Fruit fly (Drosophila melanogaster) whole organism, prepupa: Measurements from ENCODE around the gene Nedd8.

Experiments used
- CG10631 ChIP-seq: fragments of 200-800 bp; sonication (Bioruptor generic); optimal IDR thresholded peaks from 2 replicates; lab custom pipeline; 2016; ENCODE audit warnings: missing biosample characterization, missing genetic modification characterization
- CG10669 ChIP-seq: fragments of 200-800 bp; sonication (Bioruptor generic); optimal IDR thresholded peaks from 3 replicates; lab custom pipeline; 2018; ENCODE audit warnings: missing biosample characterization, mild to moderate bottlenecking, missing genetic modification characterization, moderate library complexity
- CG11294 ChIP-seq: fragments of 200-800 bp; sonication (Bioruptor generic); IDR thresholded peaks from 2 replicates; pipeline ENCODE4 v1.3.6; 2022; ENCODE audit warnings: missing biosample characterization, missing genetic modification characterization
- CG11762 ChIP-seq: fragments of 200-800 bp; sonication (Bioruptor generic); optimal IDR thresholded peaks from 3 replicates; lab custom pipeline; 2016; ENCODE audit warnings: missing biosample characterization, missing genetic modification characterization; ENCODE audit not compliant: insufficient read depth
- CG11902 ChIP-seq: fragments of 200-800 bp; sonication (Bioruptor generic); optimal IDR thresholded peaks from 3 replicates; lab custom pipeline; 2016; ENCODE audit warnings: missing biosample characterization, missing genetic modification characterization
- CG15336 ChIP-seq: fragments of 200-800 bp; sonication (Bioruptor generic); IDR thresholded peaks from 2 replicates; pipeline ENCODE4 v1.3.6; 2022; ENCODE audit warnings: missing biosample characterization, missing genetic modification characterization
- CG1621 ChIP-seq: fragments of 200-800 bp; sonication (Bioruptor generic); optimal IDR thresholded peaks from 3 replicates; lab custom pipeline; 2018; ENCODE audit warnings: missing biosample characterization, mild to moderate bottlenecking, missing genetic modification characterization
- CG16779 ChIP-seq: fragments of 200-800 bp; sonication (Bioruptor generic); optimal IDR thresholded peaks from 3 replicates; lab custom pipeline; 2017; ENCODE audit warnings: missing biosample characterization, mild to moderate bottlenecking, missing genetic modification characterization
- CG3032 ChIP-seq: fragments of 200-800 bp; optimal IDR thresholded peaks from 2 replicates; lab custom pipeline; 2019; ENCODE audit warnings: missing biosample characterization, mild to moderate bottlenecking, missing genetic modification characterization, moderate library complexity
- CG31627 ChIP-seq: fragments of 200-800 bp; sonication (Bioruptor generic); optimal IDR thresholded peaks from 3 replicates; lab custom pipeline; 2016; ENCODE audit warnings: missing biosample characterization, missing genetic modification characterization
- CG32006 ChIP-seq: fragments of 200-800 bp; sonication (Bioruptor generic); optimal IDR thresholded peaks from 3 replicates; lab custom pipeline; 2017; ENCODE audit warnings: missing biosample characterization, mild to moderate bottlenecking, missing genetic modification characterization
- CG34406 ChIP-seq: fragments of 200-800 bp; sonication (Bioruptor generic); optimal IDR thresholded peaks from 3 replicates; lab custom pipeline; 2016; ENCODE audit warnings: missing biosample characterization, missing genetic modification characterization
- CG3919 ChIP-seq: fragments of 200-800 bp; sonication (Bioruptor generic); optimal IDR thresholded peaks from 3 replicates; lab custom pipeline; 2016; ENCODE audit warnings: missing biosample characterization, missing genetic modification characterization
- CG4318 ChIP-seq: fragments of 200-800 bp; sonication (Bioruptor generic); optimal IDR thresholded peaks from 3 replicates; lab custom pipeline; 2017; ENCODE audit warnings: missing biosample characterization, mild to moderate bottlenecking, missing genetic modification characterization
- CG6163 ChIP-seq: fragments of 200-800 bp; sonication (Bioruptor generic); IDR thresholded peaks from 3 replicates; pipeline ENCODE4 v1.3.6; 2022; ENCODE audit warnings: missing biosample characterization, missing genetic modification characterization
- CG6276 ChIP-seq: fragments of 200-800 bp; sonication (Bioruptor generic); optimal IDR thresholded peaks from 2 replicates; lab custom pipeline; 2017; ENCODE audit warnings: missing biosample characterization, mild to moderate bottlenecking, missing genetic modification characterization
- CG6792 ChIP-seq: fragments of 200-800 bp; sonication (Bioruptor generic); optimal IDR thresholded peaks from 3 replicates; lab custom pipeline; 2016; ENCODE audit warnings: missing biosample characterization, missing genetic modification characterization
- CG6854 ChIP-seq: fragments of 200-800 bp; sonication (Bioruptor generic); optimal IDR thresholded peaks from 2 replicates; lab custom pipeline; 2017; ENCODE audit warnings: missing biosample characterization, mild to moderate bottlenecking, missing genetic modification characterization
- CG7368 ChIP-seq: fragments of 200-800 bp; sonication (Bioruptor generic); optimal IDR thresholded peaks from 3 replicates; lab custom pipeline; 2016; ENCODE audit warnings: missing biosample characterization, missing genetic modification characterization
- CG8119 ChIP-seq: fragments of 200-800 bp; sonication (Bioruptor generic); IDR thresholded peaks from 3 replicates; pipeline ENCODE4 v1.3.6; 2022; ENCODE audit warnings: missing biosample characterization, missing genetic modification characterization
- CG8632 ChIP-seq: fragments of 200-800 bp; sonication (Bioruptor generic); optimal IDR thresholded peaks from 3 replicates; lab custom pipeline; 2016; ENCODE audit warnings: missing biosample characterization, missing genetic modification characterization
- CG9139 ChIP-seq: fragments of 200-800 bp; sonication (Bioruptor generic); optimal IDR thresholded peaks from 3 replicates; lab custom pipeline; 2017; ENCODE audit warnings: missing biosample characterization, mild to moderate bottlenecking, missing genetic modification characterization
- Eip75B ChIP-seq: fragments of 200-800 bp; sonication (Bioruptor generic); optimal IDR thresholded peaks from 3 replicates; lab custom pipeline; 2016; ENCODE audit warnings: missing biosample characterization, missing genetic modification characterization
- Eip78C ChIP-seq: fragments of 200-800 bp; sonication (Bioruptor generic); peaks from one replicate; lab custom pipeline; 2016; ENCODE audit warnings: missing biosample characterization, missing genetic modification characterization
- Ets21C ChIP-seq: fragments of 200-800 bp; sonication (Bioruptor generic); optimal IDR thresholded peaks from 3 replicates; lab custom pipeline; 2016; ENCODE audit warnings: missing biosample characterization, missing genetic modification characterization
- Ets96B ChIP-seq: fragments of 200-800 bp; optimal IDR thresholded peaks from 2 replicates; lab custom pipeline; 2019; ENCODE audit warnings: missing biosample characterization, mild to moderate bottlenecking, missing genetic modification characterization, moderate library complexity
- Gug ChIP-seq: fragments of 200-800 bp; sonication (Bioruptor generic); IDR thresholded peaks from 2 replicates; pipeline ENCODE4 v1.3.6; 2022; ENCODE audit warnings: missing biosample characterization, missing genetic modification characterization
- Hr38 ChIP-seq: sonication (Bioruptor generic); optimal IDR thresholded peaks from 2 replicates; lab custom pipeline; 2016; ENCODE audit warnings: missing biosample characterization, missing genetic modification characterization
- Hr39 ChIP-seq: fragments of 200-800 bp; sonication (Bioruptor generic); optimal IDR thresholded peaks from 2 replicates; lab custom pipeline; 2016; ENCODE audit warnings: missing biosample characterization, missing genetic modification characterization
- Lpt ChIP-seq: fragments of 200-800 bp; sonication (Bioruptor generic); optimal IDR thresholded peaks from 3 replicates; lab custom pipeline; 2016; ENCODE audit warnings: missing biosample characterization, missing genetic modification characterization
- Met ChIP-seq: fragments of 200-800 bp; sonication (Bioruptor generic); optimal IDR thresholded peaks from 3 replicates; lab custom pipeline; 2016; ENCODE audit warnings: missing biosample characterization, missing genetic modification characterization
- OdsH ChIP-seq: fragments of 200-800 bp; sonication (Bioruptor generic); optimal IDR thresholded peaks from 3 replicates; lab custom pipeline; 2016; ENCODE audit warnings: missing biosample characterization, missing genetic modification characterization
- Smox ChIP-seq: fragments of 200-800 bp; sonication (Bioruptor generic); optimal IDR thresholded peaks from 3 replicates; lab custom pipeline; 2016; ENCODE audit warnings: missing biosample characterization, missing genetic modification characterization
- Sox102F ChIP-seq: fragments of 200-800 bp; sonication (Bioruptor generic); optimal IDR thresholded peaks from 2 replicates; lab custom pipeline; 2016; ENCODE audit warnings: missing biosample characterization, mild to moderate bottlenecking, missing genetic modification characterization
- Sox14 ChIP-seq: fragments of 200-800 bp; sonication (Bioruptor generic); optimal IDR thresholded peaks from 3 replicates; lab custom pipeline; 2016; ENCODE audit warnings: missing biosample characterization, missing genetic modification characterization
- Sox15 ChIP-seq: fragments of 200-800 bp; sonication (Bioruptor generic); optimal IDR thresholded peaks from 3 replicates; lab custom pipeline; 2016; ENCODE audit warnings: missing biosample characterization, missing genetic modification characterization
- achi ChIP-seq: fragments of 200-800 bp; sonication (Bioruptor generic); optimal IDR thresholded peaks from 3 replicates; lab custom pipeline; 2016; ENCODE audit warnings: missing biosample characterization, missing genetic modification characterization
- acj6 ChIP-seq: fragments of 200-800 bp; sonication (Bioruptor generic); optimal IDR thresholded peaks from 3 replicates; lab custom pipeline; 2016; ENCODE audit warnings: missing biosample characterization, missing genetic modification characterization
- cyc ChIP-seq: fragments of 200-800 bp; sonication (Bioruptor generic); optimal IDR thresholded peaks from 3 replicates; lab custom pipeline; 2016; ENCODE audit warnings: missing biosample characterization, missing genetic modification characterization
- dsx ChIP-seq: fragments of 200-800 bp; optimal IDR thresholded peaks from 3 replicates; lab custom pipeline; 2019; ENCODE audit warnings: missing biosample characterization, mild to moderate bottlenecking, missing genetic modification characterization, moderate library complexity; ENCODE audit not compliant: poor library complexity, severe bottlenecking
- eg ChIP-seq: fragments of 200-800 bp; sonication (Bioruptor generic); IDR thresholded peaks from 3 replicates; pipeline ENCODE4 v1.3.6; 2022; ENCODE audit warnings: missing biosample characterization, missing genetic modification characterization
- esn ChIP-seq: fragments of 200-800 bp; sonication (Bioruptor generic); optimal IDR thresholded peaks from 2 replicates; lab custom pipeline; 2016; ENCODE audit warnings: missing biosample characterization, mild to moderate bottlenecking, missing genetic modification characterization, moderate library complexity
- fd59A ChIP-seq: fragments of 200-800 bp; sonication (Bioruptor generic); optimal IDR thresholded peaks from 2 replicates; lab custom pipeline; 2017; ENCODE audit warnings: missing biosample characterization, mild to moderate bottlenecking, missing genetic modification characterization, missing genetic modification reagents
- fd85E ChIP-seq: fragments of 200-800 bp; sonication (Bioruptor generic); optimal IDR thresholded peaks from 3 replicates; lab custom pipeline; 2016; ENCODE audit warnings: missing biosample characterization, missing genetic modification characterization
- fkh ChIP-seq: fragments of 200-800 bp; sonication (Bioruptor generic); optimal IDR thresholded peaks from 3 replicates; lab custom pipeline; 2017; ENCODE audit warnings: missing biosample characterization, mild to moderate bottlenecking, missing genetic modification characterization, moderate library complexity
- lz ChIP-seq: fragments of 200-800 bp; sonication (Bioruptor generic); optimal IDR thresholded peaks from 3 replicates; lab custom pipeline; 2016; ENCODE audit warnings: missing biosample characterization, missing genetic modification characterization
- net ChIP-seq: fragments of 200-800 bp; sonication (Bioruptor generic); optimal IDR thresholded peaks from 3 replicates; lab custom pipeline; 2016; ENCODE audit warnings: missing biosample characterization, missing genetic modification characterization
- pdm3 ChIP-seq: fragments of 200-800 bp; sonication (Bioruptor generic); optimal IDR thresholded peaks from 3 replicates; lab custom pipeline; 2016; ENCODE audit warnings: missing biosample characterization, missing genetic modification characterization
- salr ChIP-seq, 2 experiments: fragments of 200-800 bp; sonication (Bioruptor generic); optimal IDR thresholded peaks; 3 replicates each; lab custom pipeline; 2016 to 2018; ENCODE audit warnings: missing biosample characterization in 2 of 2, missing genetic modification characterization in 2 of 2, mild to moderate bottlenecking in 1 of 2
- spab ChIP-seq: fragments of 200-800 bp; sonication (Bioruptor generic); optimal IDR thresholded peaks from 2 replicates; lab custom pipeline; 2017; ENCODE audit warnings: missing biosample characterization, mild to moderate bottlenecking, missing genetic modification characterization, missing genetic modification reagents
- ss ChIP-seq, 2 experiments: fragments of 200-800 bp; sonication (Bioruptor generic); optimal IDR thresholded peaks; 2 replicates in 1 of 2; 3 replicates in 1 of 2; lab custom pipeline; 2017 to 2018; ENCODE audit warnings: mild to moderate bottlenecking in 2 of 2, missing biosample characterization in 2 of 2, missing genetic modification characterization in 2 of 2, moderate library complexity in 1 of 2
- svp ChIP-seq: fragments of 200-800 bp; sonication (Bioruptor generic); peaks from one replicate; lab custom pipeline; 2016; ENCODE audit warnings: missing biosample characterization, missing genetic modification characterization
- topi ChIP-seq: fragments of 200-800 bp; sonication (Bioruptor generic); optimal IDR thresholded peaks from 3 replicates; lab custom pipeline; 2016; ENCODE audit warnings: missing biosample characterization, missing genetic modification characterization
- vri ChIP-seq: fragments of 200-800 bp; sonication (Bioruptor generic); optimal IDR thresholded peaks from 3 replicates; lab custom pipeline; 2016; ENCODE audit warnings: missing biosample characterization, mild to moderate bottlenecking, missing genetic modification characterization

Nedd8 gene

dm6 chr2L:18966844-18967243 is 15.2 kb upstream of the Nedd8 start:
- TF ChIP-seq CG11294 = no peak
- TF ChIP-seq dsx (GFP tag; lab: Kevin White, UChicago) = no peak
- no peak for TF ChIP-seq CG34406 (GFP tag; lab: Kevin White, UChicago)
- TF ChIP-seq Sox102F = no peak
- no peak for TF ChIP-seq Lpt (GFP tag; lab: Kevin White, UChicago)
- TF ChIP-seq CG6276 (GFP tag; lab: Kevin White, UChicago) = peak; percentile 4
- no peak for TF ChIP-seq CG1621 (tag; lab: Kevin White, UChicago)
- TF ChIP-seq cyc (GFP tag; lab: Kevin White, UChicago) = no peak
- peak; percentile 19 for TF ChIP-seq net (GFP tag; lab: Kevin White, UChicago)
- TF ChIP-seq CG8632 (GFP tag; lab: Kevin White, UChicago) = no peak
- TF ChIP-seq CG6792 (GFP tag; lab: Kevin White, UChicago) = no peak
- TF ChIP-seq fd85E (GFP tag; lab: Kevin White, UChicago) = no peak
- peak; percentile 60; the same call in 2 of the 3 replicates for TF ChIP-seq eg (GFP tag; lab: Robert Waterston, UW)
- no peak for TF ChIP-seq Eip75B (GFP tag; lab: Kevin White, UChicago)
- no peak for TF ChIP-seq Sox14 (GFP tag; lab: Kevin White, UChicago)
- TF ChIP-seq CG6854 (GFP tag; lab: Kevin White, UChicago) = no peak
- TF ChIP-seq CG9139 (GFP tag; lab: Kevin White, UChicago) = no peak
- no peak for TF ChIP-seq Ets96B (tag; lab: Kevin White, UChicago)
- TF ChIP-seq CG8119 (GFP tag; lab: Robert Waterston, UW) = peak; percentile 55; the same call in 2 of the 3 replicates
- TF ChIP-seq svp (GFP tag; lab: Kevin White, UChicago) = peak; percentile 70
- TF ChIP-seq spab = no peak
- TF ChIP-seq Gug (GFP tag; lab: Robert Waterston, UW) = no peak
- no peak for TF ChIP-seq CG3032
- TF ChIP-seq Met (GFP tag; lab: Kevin White, UChicago) = peak; percentile 27
- no peak for TF ChIP-seq Eip78C (GFP tag; lab: Kevin White, UChicago)
- no peak for TF ChIP-seq fkh
- peak; percentile 5 for TF ChIP-seq OdsH (GFP tag; lab: Kevin White, UChicago)
- TF ChIP-seq lz (GFP tag; lab: Kevin White, UChicago) = no peak
- no peak for TF ChIP-seq CG11762 (GFP tag; lab: Kevin White, UChicago)
- no peak for TF ChIP-seq CG4318 (GFP tag; lab: Kevin White, UChicago)
- no peak for TF ChIP-seq esn (GFP tag; lab: Kevin White, UChicago)
- TF ChIP-seq CG15336 (GFP tag; lab: Robert Waterston, UW) = peak; percentile 61
- TF ChIP-seq CG6163 (GFP tag; lab: Robert Waterston, UW) = no peak
- TF ChIP-seq CG7368 (GFP tag; lab: Kevin White, UChicago) = no peak
- TF ChIP-seq CG10631 (GFP tag; lab: Kevin White, UChicago) = peak; percentile 22
- no peak for TF ChIP-seq vri (GFP tag; lab: Kevin White, UChicago)
- no peak for TF ChIP-seq Hr38 (GFP tag; lab: Kevin White, UChicago)
- TF ChIP-seq CG10669 (GFP tag; lab: Kevin White, UChicago) = no peak
- no peak for TF ChIP-seq Hr39
- peak; percentile 5 for TF ChIP-seq topi (GFP tag; lab: Kevin White, UChicago)
- no peak for TF ChIP-seq Smox (GFP tag; lab: Kevin White, UChicago)
- no peak for TF ChIP-seq CG31627 (GFP tag; lab: Kevin White, UChicago)
- TF ChIP-seq Sox15 (GFP tag; lab: Kevin White, UChicago) = no peak
- peak; percentile 37 for TF ChIP-seq achi (GFP tag; lab: Kevin White, UChicago)
- TF ChIP-seq salr (GFP tag; optimal IDR thresholded peaks at IDR 0.05; lab: Kevin White, UChicago) = no peak
- no peak for TF ChIP-seq pdm3 (GFP tag; lab: Kevin White, UChicago)
- TF ChIP-seq ss (GFP tag; optimal IDR thresholded peaks at IDR 0.05; lab: Kevin White, UChicago) = no peak
- peak; percentile 7 for TF ChIP-seq CG11902 (GFP tag; lab: Kevin White, UChicago)
- TF ChIP-seq CG3919 (GFP tag; lab: Kevin White, UChicago) = no peak
- TF ChIP-seq acj6 = peak; percentile 15
- no peak for TF ChIP-seq CG16779
- TF ChIP-seq CG32006 (GFP tag; lab: Kevin White, UChicago) = no peak
- no peak for TF ChIP-seq fd59A (GFP tag; lab: Kevin White, UChicago)
- no peak for TF ChIP-seq Ets21C (GFP tag; lab: Kevin White, UChicago)
